ENCODE assay signal across 2 fruit fly cellular contexts in genomic region chr2L:3895951-3896833, dm6.
TF ChIP-seq lines count a peak whose summit lies in the region.

No protein-coding gene starts in this region.

TF ChIP-seq in whole organism, embryonic, 481 proteins besides CTCF, POLR2A, EP300 and RAD21 (continued from another document and continues in another):
- no peak for TF ChIP-seq Side (GFP tag; optimal IDR thresholded peaks at IDR 0.05; lab: Kevin White, UChicago)
- no peak for TF ChIP-seq CG13894 (tag; optimal IDR thresholded peaks at IDR 0.05; lab: Kevin White, UChicago)
- no peak for TF ChIP-seq CG14441 (GFP tag; IDR thresholded peaks at IDR 0.05; lab: Robert Waterston, UW)
- no peak for TF ChIP-seq p53 (GFP tag; optimal IDR thresholded peaks at IDR 0.05; lab: Kevin White, UChicago)
- no peak for TF ChIP-seq exex (tag; optimal IDR thresholded peaks at IDR 0.05; lab: Kevin White, UChicago)
- no peak for TF ChIP-seq sob (GFP tag; IDR thresholded peaks at IDR 0.05; lab: Robert Waterston, UW)
- TF ChIP-seq sens-2 (GFP tag; IDR thresholded peaks at IDR 0.05; lab: Robert Waterston, UW) = no peak
- TF ChIP-seq CG10543 (GFP tag; optimal IDR thresholded peaks at IDR 0.05; lab: Kevin White, UChicago) = no peak
- no peak for TF ChIP-seq CHES-1-like (GFP tag; optimal IDR thresholded peaks at IDR 0.05; lab: Kevin White, UChicago)
- no peak for TF ChIP-seq Myb (GFP tag; optimal IDR thresholded peaks at IDR 0.05; lab: Kevin White, UChicago)
- no peak for TF ChIP-seq Lim3 (GFP tag; IDR thresholded peaks at IDR 0.05; lab: Robert Waterston, UW)
- no peak for TF ChIP-seq chn (GFP tag; optimal IDR thresholded peaks at IDR 0.05; lab: Kevin White, UChicago)
- TF ChIP-seq CG4820 (GFP tag; optimal IDR thresholded peaks at IDR 0.05; lab: Kevin White, UChicago) = no peak
- no peak for TF ChIP-seq CG14050 (GFP tag; IDR thresholded peaks at IDR 0.05; lab: Robert Waterston, UW)
- peak; percentile 2 for TF ChIP-seq Sox102F (GFP tag; optimal IDR thresholded peaks at IDR 0.05; lab: Kevin White, UChicago)
- TF ChIP-seq Fer1 (GFP tag; optimal IDR thresholded peaks at IDR 0.05; lab: Kevin White, UChicago) = no peak
- no peak for TF ChIP-seq CG11247 (GFP tag; IDR thresholded peaks at IDR 0.05; lab: Robert Waterston, UW)
- peak; percentile 57 for TF ChIP-seq PHDP (tag; optimal IDR thresholded peaks at IDR 0.05; lab: Kevin White, UChicago)
- no peak for TF ChIP-seq sima (GFP tag; optimal IDR thresholded peaks at IDR 0.05; lab: Kevin White, UChicago)
- TF ChIP-seq kni (GFP tag; optimal IDR thresholded peaks at IDR 0.05; lab: Kevin White, UChicago) = no peak
- no peak for TF ChIP-seq CG1603 (tag; optimal IDR thresholded peaks at IDR 0.05; lab: Kevin White, UChicago)
- TF ChIP-seq chif (GFP tag; optimal IDR thresholded peaks at IDR 0.05; lab: Kevin White, UChicago) = no peak
- TF ChIP-seq NC2β (GFP tag; optimal IDR thresholded peaks at IDR 0.05; lab: Kevin White, UChicago) = no peak
- TF ChIP-seq ci (GFP tag; IDR thresholded peaks at IDR 0.05; lab: Robert Waterston, UW) = peak; percentile 45; the same call in 1 of the 3 replicates
- no peak for TF ChIP-seq CG4730 (GFP tag; IDR thresholded peaks at IDR 0.05; lab: Robert Waterston, UW)
- no peak for TF ChIP-seq h (optimal IDR thresholded peaks at IDR 0.05; lab: Kevin White, UChicago)
- TF ChIP-seq CG7357 (GFP tag; IDR thresholded peaks at IDR 0.05; lab: Robert Waterston, UW) = no peak
- no peak for TF ChIP-seq jumu (GFP tag; optimal IDR thresholded peaks at IDR 0.05; lab: Kevin White, UChicago)
- no peak for TF ChIP-seq her (GFP tag; optimal IDR thresholded peaks at IDR 0.05; lab: Kevin White, UChicago)
- no peak for TF ChIP-seq oc (tag; optimal IDR thresholded peaks at IDR 0.05; lab: Kevin White, UChicago)
- no peak for TF ChIP-seq CG18011 (GFP tag; optimal IDR thresholded peaks at IDR 0.05; lab: Kevin White, UChicago)
- peak; percentile 100 for TF ChIP-seq onecut (GFP tag; IDR thresholded peaks at IDR 0.05; lab: Robert Waterston, UW)
- no peak for TF ChIP-seq sc (optimal IDR thresholded peaks at IDR 0.05; lab: Kevin White, UChicago)
- TF ChIP-seq sc (GFP tag; optimal IDR thresholded peaks at IDR 0.05; lab: Kevin White, UChicago) = no peak
- no peak for TF ChIP-seq CG7928 (GFP tag; optimal IDR thresholded peaks at IDR 0.05; lab: Kevin White, UChicago)
- no peak for TF ChIP-seq ase (GFP tag; IDR thresholded peaks at IDR 0.05; lab: Robert Waterston, UW)
- no peak for TF ChIP-seq luna (GFP tag; optimal IDR thresholded peaks at IDR 0.05; lab: Kevin White, UChicago)
- no peak for TF ChIP-seq Blimp-1 (GFP tag; optimal IDR thresholded peaks at IDR 0.05; lab: Kevin White, UChicago)
- no peak for TF ChIP-seq Usf (GFP tag; optimal IDR thresholded peaks at IDR 0.05; lab: Kevin White, UChicago)
- TF ChIP-seq dmrt99B (tag; optimal IDR thresholded peaks at IDR 0.05; lab: Kevin White, UChicago) = peak; percentile 16
- TF ChIP-seq Gsc (GFP tag; IDR thresholded peaks at IDR 0.05; lab: Robert Waterston, UW) = no peak
- peak; percentile 92 for TF ChIP-seq Deaf1 (tag; optimal IDR thresholded peaks at IDR 0.05; lab: Kevin White, UChicago)
- TF ChIP-seq eve (GFP tag; optimal IDR thresholded peaks at IDR 0.05; lab: Kevin White, UChicago) = no peak
- TF ChIP-seq CG5245 (GFP tag; optimal IDR thresholded peaks at IDR 0.05; lab: Kevin White, UChicago) = no peak
- no peak for TF ChIP-seq CG32532 (GFP tag; IDR thresholded peaks at IDR 0.05; lab: Robert Waterston, UW)
- TF ChIP-seq CG1602 (GFP tag; optimal IDR thresholded peaks at IDR 0.05; lab: Kevin White, UChicago) = no peak
- no peak for TF ChIP-seq dpn (GFP tag; optimal IDR thresholded peaks at IDR 0.05; lab: Kevin White, UChicago)
- TF ChIP-seq salm (tag; optimal IDR thresholded peaks at IDR 0.05; lab: Kevin White, UChicago) = no peak
- no peak for TF ChIP-seq CG12236 (GFP tag; optimal IDR thresholded peaks at IDR 0.05; lab: Kevin White, UChicago)
- TF ChIP-seq Hmx (GFP tag; optimal IDR thresholded peaks at IDR 0.05; lab: Kevin White, UChicago) = no peak
- no peak for TF ChIP-seq Hr78 (GFP tag; optimal IDR thresholded peaks at IDR 0.05; lab: Kevin White, UChicago)
- TF ChIP-seq CG7839 (tag; optimal IDR thresholded peaks at IDR 0.05; lab: Kevin White, UChicago) = peak; percentile 35
- no peak for TF ChIP-seq CG31224 (GFP tag; IDR thresholded peaks at IDR 0.05; lab: Robert Waterston, UW)
- TF ChIP-seq abd-A (tag; optimal IDR thresholded peaks at IDR 0.05; lab: Kevin White, UChicago) = peak; percentile 36
- TF ChIP-seq CG2875 (GFP tag; optimal IDR thresholded peaks at IDR 0.05; lab: Kevin White, UChicago) = no peak
- peak in 1 of 2 experiments; percentile 13 for TF ChIP-seq Pdp1 (GFP tag; optimal IDR thresholded peaks at IDR 0.05; lab: Kevin White, UChicago)
- peak; percentile 9 for TF ChIP-seq tio (GFP tag; optimal IDR thresholded peaks at IDR 0.05; lab: Kevin White, UChicago)
- no peak for TF ChIP-seq Doc3 (GFP tag; IDR thresholded peaks at IDR 0.05; lab: Robert Waterston, UW; ENCODE audit: partially characterized antibody)
- no peak for TF ChIP-seq Atf-2 (GFP tag; optimal IDR thresholded peaks at IDR 0.05; lab: Kevin White, UChicago)
- TF ChIP-seq Ssrp (tag; optimal IDR thresholded peaks at IDR 0.05; lab: Kevin White, UChicago) = no peak
- TF ChIP-seq CG6683 (GFP tag; optimal IDR thresholded peaks at IDR 0.05; lab: Kevin White, UChicago) = no peak
- no peak for TF ChIP-seq MESR4 (GFP tag; optimal IDR thresholded peaks at IDR 0.05; lab: Kevin White, UChicago)
- no peak for TF ChIP-seq caup (GFP tag; optimal IDR thresholded peaks at IDR 0.05; lab: Kevin White, UChicago; ENCODE audit: severe bottlenecking)
- no peak for TF ChIP-seq pum (GFP tag; optimal IDR thresholded peaks at IDR 0.05; lab: Kevin White, UChicago)
- TF ChIP-seq CG11093 (GFP tag; IDR thresholded peaks at IDR 0.05; lab: Robert Waterston, UW) = no peak
- TF ChIP-seq zfh1 (GFP tag; IDR thresholded peaks at IDR 0.05; lab: Robert Waterston, UW) = no peak
- TF ChIP-seq Taf1 (GFP tag; IDR thresholded peaks at IDR 0.05; lab: Robert Waterston, UW) = no peak
- TF ChIP-seq sens (GFP tag; lab: Kevin White, UChicago) = peak; percentile 42
- TF ChIP-seq CG6791 (GFP tag; IDR thresholded peaks at IDR 0.05; lab: Robert Waterston, UW; ENCODE audit: partially characterized antibody) = no peak
- TF ChIP-seq Camta (GFP tag; optimal IDR thresholded peaks at IDR 0.05; lab: Kevin White, UChicago) = no peak
- TF ChIP-seq hth (optimal IDR thresholded peaks at IDR 0.05; lab: Kevin White, UChicago) = no peak

TF ChIP-seq in whole organism, prepupa, 60 proteins besides CTCF, POLR2A, EP300 and RAD21 (continued from another document):
- peak; percentile 13 for TF ChIP-seq CG32006 (GFP tag; optimal IDR thresholded peaks at IDR 0.05; lab: Kevin White, UChicago)
- TF ChIP-seq CG11762 (GFP tag; optimal IDR thresholded peaks at IDR 0.05; lab: Kevin White, UChicago; ENCODE audit: insufficient read depth) = no peak
- TF ChIP-seq Ets21C (GFP tag; optimal IDR thresholded peaks at IDR 0.05; lab: Kevin White, UChicago) = no peak
- no peak for TF ChIP-seq achi (GFP tag; optimal IDR thresholded peaks at IDR 0.05; lab: Kevin White, UChicago)
